Fruit fly (Drosophila melanogaster): Measurements from ENCODE around the gene CG13114.

dm6 chr2L:9567398-9567856 is 21.8 kb downstream of the CG13114 start:
- TF ChIP-seq CTCF (optimal IDR thresholded peaks at IDR 0.05) (peak; percentile 63 to 65), CG8478 (optimal IDR thresholded peaks at IDR 0.05) (no peak)

Measured in S2 (cell line).